Worm (Caenorhabditis elegans) whole organism, young adult: ENCODE data around the gene zer-1.
A peak's percentile ranks its signal among the peaks of the same experiment; 100 is the strongest.

ENCODE experiments used
- F22D6.2 ChIP-seq: sonication (generic microtip); optimal IDR thresholded peaks from 2 replicates; lab custom pipeline; 2016; ENCODE audit warnings: mild to moderate bottlenecking, missing genetic modification characterization, missing compliant biosample characterization
- F57A8.1 ChIP-seq: fragments of 200-800 bp; sonication (Bioruptor generic); optimal IDR thresholded peaks from 2 replicates; lab custom pipeline; 2018; ENCODE audit warnings: mild to moderate bottlenecking, missing genetic modification characterization, moderate library complexity, missing compliant biosample characterization
- K12H6.12 ChIP-seq: fragments of 200-800 bp; sonication (Bioruptor generic); optimal IDR thresholded peaks from 2 replicates; lab custom pipeline; 2018; ENCODE audit warnings: mild to moderate bottlenecking, missing genetic modification characterization, missing compliant biosample characterization
- Y79H2A.3 ChIP-seq: fragments of 200-800 bp; sonication (Bioruptor generic); conservative IDR thresholded peaks from 2 replicates; pipeline ENCODE4 v1.3.6; 2022; ENCODE audit warnings: missing genetic modification reagents, missing genetic modification characterization, missing compliant biosample characterization
- attf-3 ChIP-seq: fragments of 200-800 bp; sonication (Bioruptor generic); conservative IDR thresholded peaks from 2 replicates; pipeline ENCODE4 v1.3.6; 2022; ENCODE audit warnings: missing genetic modification reagents, missing genetic modification characterization, missing compliant biosample characterization
- attf-5 ChIP-seq: fragments of 200-800 bp; sonication (Bioruptor generic); optimal IDR thresholded peaks from 2 replicates; lab custom pipeline; 2018; ENCODE audit warnings: mild to moderate bottlenecking, missing genetic modification characterization, missing compliant biosample characterization
- cebp-1 ChIP-seq, 2 experiments: fragments of 200-800 bp in 1 of 2; sonication (Bioruptor generic) in 1 of 2; sonication (generic microtip) in 1 of 2; IDR thresholded peaks in 1 of 2; optimal IDR thresholded peaks in 1 of 2; 2 replicates each; pipeline versions ENCODE4 v1.3.6 to Lab custom; 2017 to 2022; ENCODE audit warnings: missing compliant biosample characterization in 2 of 2, missing genetic modification characterization in 2 of 2, mild to moderate bottlenecking in 1 of 2, missing genetic modification reagents in 1 of 2, moderate library complexity in 1 of 2
- ceh-79 ChIP-seq: sonication (generic microtip); optimal IDR thresholded peaks from 2 replicates; lab custom pipeline; 2017; ENCODE audit warnings: mild to moderate bottlenecking, missing genetic modification characterization, missing compliant biosample characterization
- ceh-91 ChIP-seq: fragments of 200-800 bp; sonication (Bioruptor generic); IDR thresholded peaks from 2 replicates; pipeline ENCODE4 v1.3.6; 2022; ENCODE audit warnings: missing genetic modification reagents, missing genetic modification characterization, missing compliant biosample characterization
- chd-7 ChIP-seq: sonication (generic microtip); optimal IDR thresholded peaks from 2 replicates; lab custom pipeline; 2016; ENCODE audit warnings: mild to moderate bottlenecking, missing genetic modification characterization, moderate library complexity, missing compliant biosample characterization
- die-1 ChIP-seq: sonication (generic microtip); optimal IDR thresholded peaks from 2 replicates; lab custom pipeline; 2016; ENCODE audit warnings: missing genotype, mild to moderate bottlenecking, missing genetic modification characterization, missing compliant biosample characterization
- efl-1 ChIP-seq: fragments of 150-350 bp; optimal IDR thresholded peaks from 2 replicates; lab custom pipeline; 2014; ENCODE audit warnings: missing biosample characterization, missing genetic modification reagents, missing genetic modification characterization
- egl-18 ChIP-seq: fragments of 200-800 bp; sonication (Bioruptor generic); IDR thresholded peaks from 2 replicates; pipeline ENCODE4 v1.3.6; 2022; ENCODE audit warnings: missing genetic modification reagents, missing genetic modification characterization, missing compliant biosample characterization
- egrh-3 ChIP-seq: fragments of 200-800 bp; sonication (Bioruptor generic); IDR thresholded peaks from 2 replicates; pipeline ENCODE4 v1.3.6; 2022; ENCODE audit warnings: missing genetic modification reagents, missing genetic modification characterization, missing compliant biosample characterization
- fkh-3 ChIP-seq: sonication (generic microtip); optimal IDR thresholded peaks from 2 replicates; lab custom pipeline; 2016; ENCODE audit warnings: mild to moderate bottlenecking, missing genetic modification characterization, missing compliant biosample characterization
- him-1 ChIP-seq: sonication (generic microtip); optimal IDR thresholded peaks from 2 replicates; lab custom pipeline; 2016; ENCODE audit warnings: missing genotype, missing genetic modification reagents, missing genetic modification characterization, missing compliant biosample characterization
- hmg-20 ChIP-seq: fragments of 200-800 bp; sonication (Bioruptor generic); IDR thresholded peaks from 2 replicates; pipeline ENCODE4 v1.3.6; 2022; ENCODE audit warnings: missing genetic modification reagents, missing genetic modification characterization, missing compliant biosample characterization
- hrde-1 ChIP-seq: sonication (generic microtip); optimal IDR thresholded peaks from 2 replicates; lab custom pipeline; 2016; ENCODE audit warnings: missing genetic modification characterization, mild to moderate bottlenecking, missing compliant biosample characterization, moderate library complexity, missing genotype, missing genetic modification reagents, borderline replicate concordance
- hsf-1 ChIP-seq: fragments of 200-800 bp; sonication (Bioruptor generic); IDR thresholded peaks from 2 replicates; pipeline ENCODE4 v1.3.6; 2022; ENCODE audit warnings: missing genetic modification reagents, missing genetic modification characterization, missing compliant biosample characterization
- let-607 ChIP-seq, 2 experiments: fragments of 200-800 bp in 1 of 2; sonication (Bioruptor generic) in 1 of 2; sonication (generic microtip) in 1 of 2; optimal IDR thresholded peaks; 2 replicates each; lab custom pipeline; 2016 to 2018; ENCODE audit warnings: mild to moderate bottlenecking in 2 of 2, missing compliant biosample characterization in 2 of 2, missing genetic modification characterization in 2 of 2, moderate library complexity in 2 of 2, missing genotype in 1 of 2
- lin-26 ChIP-seq: fragments of 200-800 bp; sonication (Bioruptor generic); IDR thresholded peaks from 2 replicates; pipeline ENCODE4 v1.3.6; 2022; ENCODE audit warnings: missing genetic modification reagents, missing genetic modification characterization, missing compliant biosample characterization
- lin-35 ChIP-seq, 3 experiments: fragments of 150-350 bp in 2 of 3; sonication (generic microtip) in 1 of 3; optimal IDR thresholded peaks; 2 replicates each; lab custom pipeline; 2014 to 2018; ENCODE audit warnings: missing biosample characterization in 3 of 3, missing genetic modification characterization in 3 of 3, missing genetic modification reagents in 3 of 3
- lin-40 ChIP-seq: sonication (generic microtip); optimal IDR thresholded peaks from 2 replicates; lab custom pipeline; 2016; ENCODE audit warnings: missing genetic modification characterization, mild to moderate bottlenecking, missing compliant biosample characterization, missing genotype, missing genetic modification reagents
- lin-54 ChIP-seq: fragments of 200-800 bp; sonication (Bioruptor generic); optimal IDR thresholded peaks from 2 replicates; lab custom pipeline; 2018; ENCODE audit warnings: mild to moderate bottlenecking, missing genetic modification characterization, missing compliant biosample characterization
- lsl-1 ChIP-seq: fragments of 200-800 bp; sonication (Bioruptor generic); optimal IDR thresholded peaks from 2 replicates; lab custom pipeline; 2018; ENCODE audit warnings: mild to moderate bottlenecking, missing genetic modification characterization, moderate library complexity, missing compliant biosample characterization
- madf-6 ChIP-seq: fragments of 200-800 bp; sonication (Bioruptor generic); IDR thresholded peaks from 2 replicates; pipeline ENCODE4 v1.3.6; 2022; ENCODE audit warnings: missing genetic modification reagents, missing genetic modification characterization, missing compliant biosample characterization
- mcd-1 ChIP-seq: fragments of 200-800 bp; sonication (Bioruptor generic); IDR thresholded peaks from 2 replicates; pipeline ENCODE4 v1.3.6; 2022; ENCODE audit warnings: missing genetic modification reagents, missing genetic modification characterization, missing compliant biosample characterization
- nhr-120 ChIP-seq: fragments of 200-800 bp; sonication (Bioruptor generic); IDR thresholded peaks from 2 replicates; pipeline ENCODE4 v1.3.6; 2022; ENCODE audit warnings: missing genetic modification characterization, missing compliant biosample characterization
- nhr-80 ChIP-seq: sonication (generic microtip); optimal IDR thresholded peaks from 2 replicates; lab custom pipeline; 2016; ENCODE audit warnings: missing genetic modification characterization, missing compliant biosample characterization
- rcor-1 ChIP-seq: fragments of 200-800 bp; sonication (Bioruptor generic); IDR thresholded peaks from 2 replicates; pipeline ENCODE4 v1.3.6; 2022; ENCODE audit warnings: missing genetic modification reagents, missing genetic modification characterization, missing compliant biosample characterization
- snpc-3.4 ChIP-seq: sonication (generic microtip); optimal IDR thresholded peaks from 2 replicates; lab custom pipeline; 2017; ENCODE audit warnings: missing genetic modification characterization, mild to moderate bottlenecking, missing compliant biosample characterization, antibody characterized with exemption, moderate library complexity, missing genotype, missing genetic modification reagents
- snpc-4 ChIP-seq, 5 experiments: fragments of 150-350 bp in 1 of 5; sonication (generic microtip) in 4 of 5; optimal IDR thresholded peaks; 2 replicates each; lab custom pipeline; 2014 to 2018; ENCODE audit warnings: missing genetic modification characterization in 5 of 5, missing biosample characterization in 3 of 5, antibody characterized with exemption in 2 of 5, mild to moderate bottlenecking in 2 of 5, missing compliant biosample characterization in 2 of 5, missing genotype in 2 of 5, moderate library complexity in 2 of 5, missing genetic modification reagents in 1 of 5
- tbp1 ChIP-seq: fragments of 200-800 bp; sonication (Bioruptor generic); optimal IDR thresholded peaks from 2 replicates; lab custom pipeline; 2018; ENCODE audit warnings: mild to moderate bottlenecking, missing genetic modification characterization, missing compliant biosample characterization
- zfh-2 ChIP-seq: fragments of 200-800 bp; sonication (Bioruptor generic); conservative IDR thresholded peaks from 2 replicates; pipeline ENCODE4 v1.3.6; 2022; ENCODE audit warnings: missing genetic modification reagents, missing genetic modification characterization, missing compliant biosample characterization
- zim-3 ChIP-seq: sonication (generic microtip); optimal IDR thresholded peaks from 2 replicates; lab custom pipeline; 2017; ENCODE audit warnings: mild to moderate bottlenecking, missing genetic modification characterization, moderate library complexity, missing compliant biosample characterization
- ztf-22 ChIP-seq: fragments of 200-800 bp; sonication (Bioruptor generic); optimal IDR thresholded peaks from 2 replicates; lab custom pipeline; 2018; ENCODE audit warnings: mild to moderate bottlenecking, missing genetic modification characterization, moderate library complexity, missing compliant biosample characterization
- ztf-26 ChIP-seq: sonication (generic microtip); optimal IDR thresholded peaks from 2 replicates; lab custom pipeline; 2017; ENCODE audit warnings: missing genetic modification characterization, missing compliant biosample characterization

The zer-1 gene

ce11 chrIII:856908-857307 is 29.7 kb downstream of the zer-1 start:
- TF ChIP-seq chd-7 (tag; lab: Kevin White, UChicago) = no peak
- no peak for TF ChIP-seq fkh-3 (tag; lab: Kevin White, UChicago)
- TF ChIP-seq hsf-1 (GFP tag; lab: Robert Waterston, UW) = no peak
- TF ChIP-seq egl-18 (GFP tag; lab: Robert Waterston, UW) = no peak
- TF ChIP-seq die-1 (tag; lab: Kevin White, UChicago) = no peak
- no peak for TF ChIP-seq let-607 (tag; optimal IDR thresholded peaks at IDR 0.05; lab: Kevin White, UChicago)
- no peak for TF ChIP-seq lsl-1 (GFP tag; lab: Kevin White, UChicago)
- TF ChIP-seq ceh-91 (GFP tag; lab: Robert Waterston, UW) = no peak

DNA sequence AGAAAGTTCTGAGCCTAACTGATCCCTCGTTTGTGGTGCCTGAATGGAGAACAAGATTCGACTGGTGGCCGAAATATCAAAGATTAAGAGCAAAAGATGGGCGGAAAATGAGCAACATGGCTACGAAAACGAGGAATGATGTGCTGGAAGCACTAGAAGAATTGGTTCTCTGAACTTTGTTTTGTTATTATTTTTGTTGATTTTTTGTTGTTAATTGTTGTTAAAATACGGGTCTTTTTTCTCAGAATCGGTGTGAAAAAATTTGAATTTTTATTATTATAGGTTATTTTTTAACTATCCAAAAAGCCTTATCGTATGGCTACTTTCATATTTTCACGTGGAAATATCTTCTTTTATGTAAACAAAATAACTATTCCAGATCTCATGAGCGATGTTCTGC is 30.3 kb downstream of the zer-1 start, which contains the start of gene K02F3.12:
TSS of gene K02F3.12 (plus strand) at position 301 of the 400 bp plus-strand sequence.
- TF ChIP-seq hrde-1 (tag; lab: Kevin White, UChicago) = no peak
- no peak for TF ChIP-seq chd-7 (tag; lab: Kevin White, UChicago)
- TF ChIP-seq efl-1 (GFP tag; lab: Kevin White, UChicago) = no peak
- no peak for TF ChIP-seq hmg-20 (GFP tag; lab: Robert Waterston, UW)
- TF ChIP-seq nhr-120 (GFP tag; lab: Robert Waterston, UW) = no peak

- TF ChIP-seq attf-3 (peak; percentile 89), rcor-1 (GFP tag; lab: Robert Waterston, UW) (no peak)
- TF ChIP-seq, all 124 proteins: peak for 1
Observed at ce11 chrIII:853859-854359, 32.7 kb downstream of the zer-1 start, which contains the start of the genes rnp-5 and tag-51. rnp-5 (minus strand) TSS chrIII:853909. tag-51 (plus strand) TSS chrIII:854221.

DNA sequence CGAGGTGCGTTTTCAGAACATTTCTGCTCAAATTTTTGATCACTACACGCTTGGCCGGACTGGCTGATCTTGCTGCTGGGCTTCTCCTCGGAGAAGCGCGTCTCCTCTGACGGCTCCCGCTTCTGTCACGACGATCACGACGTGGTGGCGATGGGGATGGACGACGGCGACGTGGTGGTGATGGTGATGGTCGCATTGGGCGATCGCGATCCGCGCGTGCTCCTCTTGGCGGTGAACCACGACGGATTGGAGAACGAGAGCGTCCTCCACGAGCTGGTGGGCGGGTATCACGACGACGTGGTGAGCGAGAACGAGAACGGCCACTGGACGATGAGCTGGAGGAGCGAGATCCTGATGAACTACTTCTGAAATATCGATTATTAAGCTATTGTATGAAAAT is 33.2 kb downstream of the zer-1 start:
- no peak for TF ChIP-seq snpc-4 (GFP tag; optimal IDR thresholded peaks at IDR 0.05; lab: Kevin White, UChicago)
- TF ChIP-seq snpc-4 (tag; optimal IDR thresholded peaks at IDR 0.05; lab: Kevin White, UChicago) = no peak
- no peak for TF ChIP-seq lin-40 (tag; lab: Kevin White, UChicago)
- no peak for TF ChIP-seq Y79H2A.3 (GFP tag; lab: Robert Waterston, UW)
- TF ChIP-seq F22D6.2 (tag; lab: Kevin White, UChicago) = no peak
- peak; percentile 91 for TF ChIP-seq zfh-2
- peak; percentile 73; the same call in 1 of the 2 replicates for TF ChIP-seq egrh-3 (GFP tag; lab: Robert Waterston, UW)

DNA sequence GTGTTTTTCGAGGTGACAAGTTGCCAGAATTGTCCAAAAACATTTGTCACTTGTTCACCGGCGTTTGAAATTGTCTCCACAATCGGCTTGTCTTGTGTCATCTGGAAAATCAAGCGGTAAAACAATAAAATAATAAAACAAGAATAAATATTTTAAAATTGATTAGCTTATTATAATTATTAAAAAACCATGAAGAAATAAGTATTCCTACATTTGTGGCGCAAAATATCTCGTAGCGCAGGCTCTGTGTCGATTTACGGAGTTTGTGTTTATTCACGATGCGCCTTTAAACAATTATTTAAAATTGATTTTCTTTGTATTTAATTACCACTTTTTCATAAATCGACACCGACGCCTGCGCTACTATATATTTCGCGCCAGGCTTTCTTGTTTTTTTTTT is 34.3 kb downstream of the zer-1 start, which contains the start of gene moma-1:
TSS of gene moma-1 (minus strand) at position 101 of the 400 bp plus-strand sequence.
- TF ChIP-seq snpc-3.4 (tag; lab: Kevin White, UChicago) (peak; percentile 35), efl-1 (GFP tag; lab: Kevin White, UChicago) (peak; percentile 27), madf-6 (GFP tag; lab: Robert Waterston, UW) (peak; percentile 14; the same call in 1 of the 2 replicates), ceh-79 (peak; percentile 10), lin-26 (no peak)

ce11 chrIII:845485-845884 is 41.1 kb downstream of the zer-1 start, which contains the start of gene K02F3.2:
K02F3.2 (plus strand) TSS chrIII:845841.
- TF ChIP-seq efl-1 (GFP tag; lab: Kevin White, UChicago) = peak; percentile 57
- no peak for TF ChIP-seq K12H6.12
- no peak for TF ChIP-seq cebp-1 (GFP tag; IDR thresholded peaks at IDR 0.05; lab: Robert Waterston, UW)
- peak; percentile 30 for TF ChIP-seq cebp-1 (tag; optimal IDR thresholded peaks at IDR 0.05; lab: Kevin White, UChicago)
- TF ChIP-seq tbp1 = peak; percentile 29
- peak; percentile 48 for TF ChIP-seq nhr-80 (tag; lab: Kevin White, UChicago)
- no peak for TF ChIP-seq zim-3 (tag; lab: Kevin White, UChicago)
- TF ChIP-seq attf-5 = peak; percentile 12
- TF ChIP-seq F57A8.1 (GFP tag; lab: Kevin White, UChicago) = no peak
- peak in 1 of 3 experiments; percentile 68 for TF ChIP-seq lin-35 (GFP tag; optimal IDR thresholded peaks at IDR 0.05; lab: Kevin White, UChicago)
- TF ChIP-seq mcd-1 (GFP tag; lab: Robert Waterston, UW) = peak; percentile 91
- TF ChIP-seq lin-40 (tag; lab: Kevin White, UChicago) = peak; percentile 50
- TF ChIP-seq ztf-26 = peak; percentile 39
- no peak for TF ChIP-seq him-1 (tag; lab: Kevin White, UChicago)
- TF ChIP-seq lin-54 = peak; percentile 70
- no peak for TF ChIP-seq ztf-22 (GFP tag; lab: Kevin White, UChicago)
